1 fruit fly cellular context compared by ENCODE assay signal in the genomic region with DNA sequence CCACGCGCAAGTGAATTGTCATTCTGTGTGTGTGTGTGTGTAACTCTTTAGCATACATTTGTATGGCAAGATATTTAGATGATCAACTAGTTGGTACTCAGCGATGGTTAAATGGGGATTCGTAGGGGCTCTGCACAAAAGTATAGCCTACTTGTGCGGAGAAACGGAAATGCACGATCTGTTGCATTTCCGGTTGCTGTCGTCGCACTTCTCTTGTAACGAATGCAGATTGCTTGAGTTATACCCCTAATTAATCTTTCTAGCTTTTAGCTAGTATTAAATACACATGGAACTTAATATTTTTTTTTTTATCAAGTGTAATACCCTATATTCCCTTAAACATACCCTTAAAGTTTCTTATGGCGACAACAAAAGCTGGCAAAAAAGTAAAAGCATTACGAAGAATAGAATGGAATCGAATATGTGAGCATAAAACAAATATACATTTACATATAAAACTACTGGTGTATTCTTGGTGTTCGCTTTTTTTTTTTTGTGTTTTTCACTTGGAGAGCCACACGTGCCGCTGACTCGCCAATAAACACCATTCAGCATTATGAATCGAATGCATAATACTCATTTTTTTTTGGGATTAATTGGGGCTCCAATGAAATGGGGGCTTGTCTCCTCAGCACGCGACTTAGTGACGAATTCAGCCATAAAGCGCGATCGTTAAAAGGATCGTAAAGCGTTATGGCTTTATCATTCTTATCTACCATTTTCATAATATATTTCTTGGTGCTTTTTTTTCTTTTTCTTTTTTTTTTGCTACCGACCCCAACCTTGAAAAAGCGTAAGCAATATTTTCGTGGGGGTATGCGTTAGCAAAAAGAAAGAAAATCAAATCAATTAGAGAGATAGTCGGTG.
TF ChIP-seq lines count a peak whose summit lies in the region.

No protein-coding gene starts in this region.

TF ChIP-seq in whole organism, embryonic, 481 proteins besides CTCF, POLR2A, EP300 and RAD21 (continued from another document and continues in another):
- TF ChIP-seq Sry-δ (GFP tag; optimal IDR thresholded peaks at IDR 0.05; lab: Kevin White, UChicago) (peak; percentile 12), CG17612 (GFP tag; IDR thresholded peaks at IDR 0.05; lab: Robert Waterston, UW) (no peak), CG6689 (GFP tag; IDR thresholded peaks at IDR 0.05; lab: Robert Waterston, UW) (no peak), tio (GFP tag; optimal IDR thresholded peaks at IDR 0.05; lab: Kevin White, UChicago) (peak; percentile 32), Nf-YB (GFP tag; optimal IDR thresholded peaks at IDR 0.05; lab: Kevin White, UChicago) (no peak), chm (GFP tag; IDR thresholded peaks at IDR 0.05; lab: Robert Waterston, UW) (no peak), Drgx (GFP tag; IDR thresholded peaks at IDR 0.05; lab: Robert Waterston, UW) (no peak), dpn (GFP tag; optimal IDR thresholded peaks at IDR 0.05; lab: Kevin White, UChicago) (peak in 1 of 2 experiments; percentile 54), maf-S (GFP tag; optimal IDR thresholded peaks at IDR 0.05; lab: Kevin White, UChicago) (peak; percentile 50), HLH54F (GFP tag; optimal IDR thresholded peaks at IDR 0.05; lab: Kevin White, UChicago) (peak; percentile 78), CG15514 (GFP tag; optimal IDR thresholded peaks at IDR 0.05; lab: Kevin White, UChicago) (no peak), Dek (tag; optimal IDR thresholded peaks at IDR 0.05; lab: Kevin White, UChicago) (peak; percentile 61), ttk (GFP tag; IDR thresholded peaks at IDR 0.05; lab: Robert Waterston, UW) (no peak), PHDP (tag; optimal IDR thresholded peaks at IDR 0.05; lab: Kevin White, UChicago) (peak; percentile 40), zfh2 (GFP tag; optimal IDR thresholded peaks at IDR 0.05; lab: Kevin White, UChicago) (peak; percentile 86), Xbp1 (GFP tag; optimal IDR thresholded peaks at IDR 0.05; lab: Kevin White, UChicago) (peak; percentile 44), CG8944 (GFP tag; optimal IDR thresholded peaks at IDR 0.05; lab: Kevin White, UChicago) (peak; percentile 34), Sry-β (GFP tag; optimal IDR thresholded peaks at IDR 0.05; lab: Kevin White, UChicago) (no peak), Dbx (GFP tag; IDR thresholded peaks at IDR 0.05; lab: Robert Waterston, UW) (peak; percentile 79), CG11504 (tag; optimal IDR thresholded peaks at IDR 0.05; lab: Kevin White, UChicago) (peak; percentile 22), Fer1 (GFP tag; optimal IDR thresholded peaks at IDR 0.05; lab: Kevin White, UChicago) (peak; percentile 11), Mrtf (GFP tag; IDR thresholded peaks at IDR 0.05; lab: Robert Waterston, UW) (0 out of 3 replicates have a peak, but pooled peaks have one; percentile 12), CG10209 (GFP tag; optimal IDR thresholded peaks at IDR 0.05; lab: Kevin White, UChicago) (peak; percentile 63), Ptx1 (GFP tag; IDR thresholded peaks at IDR 0.05; lab: Robert Waterston, UW) (peak; percentile 33; the same call in 1 of the 2 replicates), CG12744 (GFP tag; optimal IDR thresholded peaks at IDR 0.05; lab: Kevin White, UChicago) (peak; percentile 40), ab (GFP tag; optimal IDR thresholded peaks at IDR 0.05; lab: Kevin White, UChicago) (no peak), wdn (GFP tag; IDR thresholded peaks at IDR 0.05; lab: Robert Waterston, UW) (no peak), dati (GFP tag; IDR thresholded peaks at IDR 0.05; lab: Robert Waterston, UW) (no peak), pan (optimal IDR thresholded peaks at IDR 0.05; lab: Kevin White, UChicago) (no peak), pan (GFP tag; optimal IDR thresholded peaks at IDR 0.05 in 1 of 2, IDR thresholded peaks at IDR 0.05 in 1 of 2) (peak in 1 of 2 experiments; percentile 38), CG1602 (GFP tag; optimal IDR thresholded peaks at IDR 0.05; lab: Kevin White, UChicago) (no peak), fd102C (GFP tag; optimal IDR thresholded peaks at IDR 0.05; lab: Kevin White, UChicago) (no peak), ranshi (GFP tag; IDR thresholded peaks at IDR 0.05; lab: Robert Waterston, UW) (peak; percentile 39; the same call in 1 of the 2 replicates), CG7745 (tag; optimal IDR thresholded peaks at IDR 0.05; lab: Kevin White, UChicago) (no peak), az2 (GFP tag; optimal IDR thresholded peaks at IDR 0.05; lab: Kevin White, UChicago) (peak; percentile 11), CG12391 (tag; optimal IDR thresholded peaks at IDR 0.05; lab: Kevin White, UChicago) (peak; percentile 22), Ada2b (GFP tag; IDR thresholded peaks at IDR 0.05; lab: Robert Waterston, UW) (0 out of 2 replicates have a peak, but pooled peaks have one; percentile 14), CG17385 (GFP tag; optimal IDR thresholded peaks at IDR 0.05; lab: Kevin White, UChicago) (peak; percentile 26), CG17568 (GFP tag; optimal IDR thresholded peaks at IDR 0.05; lab: Kevin White, UChicago) (no peak), Atf3 (GFP tag; optimal IDR thresholded peaks at IDR 0.05; lab: Kevin White, UChicago) (no peak), D (optimal IDR thresholded peaks at IDR 0.05; lab: Kevin White, UChicago) (no peak), D (GFP tag; optimal IDR thresholded peaks at IDR 0.05; lab: Kevin White, UChicago) (no peak), CG6813 (GFP tag; optimal IDR thresholded peaks at IDR 0.05; lab: Kevin White, UChicago) (peak; percentile 51), Chrac-16 (GFP tag; optimal IDR thresholded peaks at IDR 0.05; lab: Kevin White, UChicago) (peak; percentile 36), tna (GFP tag; IDR thresholded peaks at IDR 0.05; lab: Robert Waterston, UW; ENCODE audit: partially characterized antibody) (no peak), CG17802 (tag; optimal IDR thresholded peaks at IDR 0.05; lab: Kevin White, UChicago) (no peak), BtbVII (GFP tag; optimal IDR thresholded peaks at IDR 0.05; lab: Kevin White, UChicago) (peak; percentile 63), HLHmδ (GFP tag; optimal IDR thresholded peaks at IDR 0.05; lab: Kevin White, UChicago) (no peak), cg (GFP tag; optimal IDR thresholded peaks at IDR 0.05; lab: Kevin White, UChicago) (peak; percentile 5), CG12104 (GFP tag; optimal IDR thresholded peaks at IDR 0.05; lab: Kevin White, UChicago) (peak; percentile 4), gcm (GFP tag; optimal IDR thresholded peaks at IDR 0.05; lab: Kevin White, UChicago) (no peak), CG11723 (GFP tag; optimal IDR thresholded peaks at IDR 0.05; lab: Kevin White, UChicago) (no peak), Poxn (GFP tag; IDR thresholded peaks at IDR 0.05; lab: Robert Waterston, UW) (peak; percentile 67), Kr (GFP tag; optimal IDR thresholded peaks at IDR 0.05; lab: Kevin White, UChicago) (no peak), CG15479 (GFP tag; optimal IDR thresholded peaks at IDR 0.05; lab: Kevin White, UChicago) (no peak), CoRest (tag; optimal IDR thresholded peaks at IDR 0.05; lab: Kevin White, UChicago) (peak; percentile 65), CG9609 (GFP tag; optimal IDR thresholded peaks at IDR 0.05; lab: Kevin White, UChicago) (peak; percentile 68), Dad (GFP tag; optimal IDR thresholded peaks at IDR 0.05; lab: Kevin White, UChicago) (peak; percentile 26), sima (GFP tag; optimal IDR thresholded peaks at IDR 0.05; lab: Kevin White, UChicago) (no peak), Med (GFP tag; lab: Kevin White, UChicago) (peak; percentile 92), Nf-YA (GFP tag; IDR thresholded peaks at IDR 0.05; lab: Robert Waterston, UW) (no peak), dmrt99B (tag; optimal IDR thresholded peaks at IDR 0.05; lab: Kevin White, UChicago) (peak; percentile 13), vfl (GFP tag; optimal IDR thresholded peaks at IDR 0.05; lab: Kevin White, UChicago) (peak; percentile 51), pum (GFP tag; optimal IDR thresholded peaks at IDR 0.05; lab: Kevin White, UChicago) (no peak), CG12219 (GFP tag; optimal IDR thresholded peaks at IDR 0.05; lab: Kevin White, UChicago) (peak; percentile 1), CG14710 (tag; optimal IDR thresholded peaks at IDR 0.05; lab: Kevin White, UChicago) (no peak), caup (GFP tag; optimal IDR thresholded peaks at IDR 0.05; lab: Kevin White, UChicago; ENCODE audit: severe bottlenecking) (peak; percentile 60), CG12071 (GFP tag; optimal IDR thresholded peaks at IDR 0.05; lab: Kevin White, UChicago) (peak; percentile 0), CG31441 (GFP tag; IDR thresholded peaks at IDR 0.05; lab: Robert Waterston, UW) (no peak), YL-1 (GFP tag; optimal IDR thresholded peaks at IDR 0.05; lab: Kevin White, UChicago) (no peak), CG11085 (GFP tag; IDR thresholded peaks at IDR 0.05; lab: Robert Waterston, UW) (peak; percentile 58), sd (tag; optimal IDR thresholded peaks at IDR 0.05; lab: Kevin White, UChicago) (no peak), Atf6 (GFP tag; IDR thresholded peaks at IDR 0.05; lab: Robert Waterston, UW) (peak; percentile 52), CG34422 (GFP tag; IDR thresholded peaks at IDR 0.05; lab: Robert Waterston, UW) (no peak), eyg (GFP tag; optimal IDR thresholded peaks at IDR 0.05; lab: Kevin White, UChicago) (peak; percentile 12), Taf1 (GFP tag; IDR thresholded peaks at IDR 0.05; lab: Robert Waterston, UW) (peak; percentile 25; the same call in 1 of the 2 replicates), CG15269 (tag; optimal IDR thresholded peaks at IDR 0.05; lab: Kevin White, UChicago) (peak; percentile 59), crc (GFP tag; optimal IDR thresholded peaks at IDR 0.05; lab: Kevin White, UChicago) (peak; percentile 27), CG4707 (GFP tag; optimal IDR thresholded peaks at IDR 0.05; lab: Kevin White, UChicago) (no peak), prd (optimal IDR thresholded peaks at IDR 0.05; lab: Kevin White, UChicago) (no peak), prd (GFP tag; IDR thresholded peaks at IDR 0.05; lab: Robert Waterston, UW) (peak; percentile 46; the same call in 2 of the 3 replicates), CG9727 (GFP tag; optimal IDR thresholded peaks at IDR 0.05; lab: Kevin White, UChicago) (peak; percentile 66), unpg (GFP tag; optimal IDR thresholded peaks at IDR 0.05; lab: Kevin White, UChicago) (peak; percentile 31), CG12769 (tag; optimal IDR thresholded peaks at IDR 0.05; lab: Kevin White, UChicago) (peak; percentile 47), CG15011 (GFP tag; optimal IDR thresholded peaks at IDR 0.05; lab: Kevin White, UChicago) (peak; percentile 72), CG11456 (GFP tag; IDR thresholded peaks at IDR 0.05; lab: Robert Waterston, UW) (0 out of 3 replicates have a peak, but pooled peaks have one; percentile 33), mam (GFP tag; optimal IDR thresholded peaks at IDR 0.05; lab: Kevin White, UChicago) (peak; percentile 77), Hr3 (GFP tag; optimal IDR thresholded peaks at IDR 0.05; lab: Kevin White, UChicago) (peak; percentile 12), ci (GFP tag; IDR thresholded peaks at IDR 0.05; lab: Robert Waterston, UW) (0 out of 3 replicates have a peak, but pooled peaks have one; percentile 15), bab2 (GFP tag; optimal IDR thresholded peaks at IDR 0.05; lab: Kevin White, UChicago) (peak; percentile 58), CHES-1-like (GFP tag; optimal IDR thresholded peaks at IDR 0.05; lab: Kevin White, UChicago) (peak; percentile 61), CG30431 (GFP tag; optimal IDR thresholded peaks at IDR 0.05; lab: Kevin White, UChicago) (no peak), jumu (GFP tag; optimal IDR thresholded peaks at IDR 0.05; lab: Kevin White, UChicago) (peak; percentile 22), cwo (GFP tag; optimal IDR thresholded peaks at IDR 0.05; lab: Kevin White, UChicago) (peak; percentile 61), luna (GFP tag; optimal IDR thresholded peaks at IDR 0.05; lab: Kevin White, UChicago) (peak; percentile 37), her (GFP tag; optimal IDR thresholded peaks at IDR 0.05; lab: Kevin White, UChicago) (peak; percentile 59), CG13287 (GFP tag; IDR thresholded peaks at IDR 0.05; lab: Robert Waterston, UW; ENCODE audit: partially characterized antibody) (no peak), CG2129 (GFP tag; IDR thresholded peaks at IDR 0.05; lab: Robert Waterston, UW; ENCODE audit: partially characterized antibody) (no peak), Lim3 (GFP tag; IDR thresholded peaks at IDR 0.05; lab: Robert Waterston, UW) (no peak), br (optimal IDR thresholded peaks at IDR 0.05; lab: Kevin White, UChicago) (no peak), Vsx1 (GFP tag; optimal IDR thresholded peaks at IDR 0.05; lab: Kevin White, UChicago) (no peak), Pdp1 (GFP tag; optimal IDR thresholded peaks at IDR 0.05; lab: Kevin White, UChicago) (peak in 1 of 2 experiments; percentile 55), exex (tag; optimal IDR thresholded peaks at IDR 0.05; lab: Kevin White, UChicago) (peak; percentile 3), Sin3A (optimal IDR thresholded peaks at IDR 0.05; lab: Kevin White, UChicago) (no peak), CG14014 (GFP tag; IDR thresholded peaks at IDR 0.05; lab: Robert Waterston, UW) (peak; percentile 59; the same call in 1 of the 2 replicates), gt (GFP tag; IDR thresholded peaks at IDR 0.05; lab: Robert Waterston, UW) (no peak), abd-A (tag; optimal IDR thresholded peaks at IDR 0.05; lab: Kevin White, UChicago) (no peak), Side (GFP tag; optimal IDR thresholded peaks at IDR 0.05; lab: Kevin White, UChicago) (peak; percentile 29), CG11247 (GFP tag; IDR thresholded peaks at IDR 0.05; lab: Robert Waterston, UW) (0 out of 2 replicates have a peak, but pooled peaks have one; percentile 20), NK7.1 (GFP tag; optimal IDR thresholded peaks at IDR 0.05; lab: Kevin White, UChicago) (peak; percentile 18), CG8359 (GFP tag; optimal IDR thresholded peaks at IDR 0.05; lab: Kevin White, UChicago; ENCODE audit: borderline replicate concordance) (no peak), Bteb2 (GFP tag; optimal IDR thresholded peaks at IDR 0.05; lab: Kevin White, UChicago) (peak; percentile 41), CG3065 (GFP tag; optimal IDR thresholded peaks at IDR 0.05; lab: Kevin White, UChicago) (no peak), NfI (GFP tag; optimal IDR thresholded peaks at IDR 0.05; lab: Kevin White, UChicago) (peak; percentile 21), CG3847 (GFP tag; IDR thresholded peaks at IDR 0.05; lab: Robert Waterston, UW) (peak; percentile 43), CG7786 (GFP tag; optimal IDR thresholded peaks at IDR 0.05; lab: Kevin White, UChicago) (peak; percentile 79), schlank (tag; optimal IDR thresholded peaks at IDR 0.05; lab: Kevin White, UChicago) (peak; percentile 58), otp (GFP tag; IDR thresholded peaks at IDR 0.05; lab: Robert Waterston, UW) (0 out of 3 replicates have a peak, but pooled peaks have one; percentile 14), CG2678 (tag; optimal IDR thresholded peaks at IDR 0.05; lab: Kevin White, UChicago) (peak; percentile 77), z (GFP tag; IDR thresholded peaks at IDR 0.05; lab: Robert Waterston, UW) (no peak), CG1603 (tag; optimal IDR thresholded peaks at IDR 0.05; lab: Kevin White, UChicago) (peak; percentile 5)
